Worm (Caenorhabditis elegans) whole organism, L1 larva: ENCODE results near the gene sma-2.

Experiments
- C04F5.9 ChIP-seq: sonication (generic microtip); optimal IDR thresholded peaks from 2 replicates; lab custom pipeline; 2016; ENCODE audit warnings: missing genetic modification characterization, missing compliant biosample characterization
- C16A3.4 ChIP-seq: fragments of 150-350 bp; optimal IDR thresholded peaks from 2 replicates; lab custom pipeline; 2014; ENCODE audit warnings: missing biosample characterization, missing genetic modification characterization
- Y116A8C.19 ChIP-seq: sonication (generic microtip); optimal IDR thresholded peaks from 2 replicates; lab custom pipeline; 2016; ENCODE audit warnings: missing compliant biosample characterization, missing genetic modification characterization, borderline replicate concordance
- aha-1 ChIP-seq: fragments of 150-350 bp; optimal IDR thresholded peaks from 2 replicates; lab custom pipeline; 2014; ENCODE audit warnings: missing biosample characterization, missing genetic modification characterization
- alr-1 ChIP-seq: fragments of 200-800 bp; sonication (Bioruptor generic); optimal IDR thresholded peaks from 2 replicates; lab custom pipeline; 2018; ENCODE audit warnings: borderline replicate concordance, mild to moderate bottlenecking, missing genetic modification characterization, missing compliant biosample characterization
- blmp-1 ChIP-seq: fragments of 150-350 bp; optimal IDR thresholded peaks from 2 replicates; lab custom pipeline; 2014; ENCODE audit warnings: missing biosample characterization, missing genetic modification characterization
- ceh-82 ChIP-seq, 3 experiments: fragments of 150-350 bp in 1 of 3; sonication (generic microtip) in 2 of 3; optimal IDR thresholded peaks; 2 replicates each; lab custom pipeline; 2014 to 2017; ENCODE audit warnings: missing biosample characterization in 3 of 3, missing genetic modification characterization in 3 of 3
- ces-1 ChIP-seq: fragments of 150-350 bp; optimal IDR thresholded peaks from 2 replicates; lab custom pipeline; 2014; ENCODE audit warnings: missing biosample characterization, missing genetic modification reagents, missing genetic modification characterization
- efl-1 ChIP-seq, 4 experiments: fragments of 150-350 bp; optimal IDR thresholded peaks in 3 of 4; peaks in 1 of 4; 1 replicate in 1 of 4; 2 replicates in 3 of 4; lab custom pipeline; 2014; ENCODE audit warnings: missing biosample characterization in 2 of 4, missing genetic modification characterization in 2 of 4, missing genetic modification reagents in 2 of 4
- efl-3 ChIP-seq: fragments of 200-800 bp; sonication (Bioruptor generic); optimal IDR thresholded peaks from 2 replicates; lab custom pipeline; 2018; ENCODE audit warnings: mild to moderate bottlenecking, missing genetic modification characterization, missing compliant biosample characterization
- egl-13 ChIP-seq: sonication (generic microtip); optimal IDR thresholded peaks from 2 replicates; lab custom pipeline; 2016; ENCODE audit warnings: missing genotype, missing genetic modification reagents, missing genetic modification characterization, missing compliant biosample characterization
- egl-27 ChIP-seq, 2 experiments: fragments of 150-350 bp in 1 of 2; sonication (generic microtip); optimal IDR thresholded peaks; 3 replicates each; lab custom pipeline; 2017 to 2018; ENCODE audit warnings: missing biosample characterization in 2 of 2, missing genetic modification characterization in 2 of 2, missing genetic modification reagents in 2 of 2
- elt-2 ChIP-seq: sonication (generic microtip); optimal IDR thresholded peaks from 2 replicates; lab custom pipeline; 2016; ENCODE audit warnings: missing genetic modification characterization, mild to moderate bottlenecking, inconsistent platforms, missing compliant biosample characterization, missing genetic modification reagents
- fkh-4 ChIP-seq: sonication (generic microtip); optimal IDR thresholded peaks from 2 replicates; lab custom pipeline; 2016; ENCODE audit warnings: missing compliant biosample characterization, missing genetic modification characterization, borderline replicate concordance
- grh-1 ChIP-seq: fragments of 200-800 bp; sonication (Bioruptor generic); IDR thresholded peaks from 2 replicates; pipeline ENCODE4 v1.3.6; 2022; ENCODE audit warnings: missing genetic modification reagents, missing genetic modification characterization, missing compliant biosample characterization
- hlh-17 ChIP-seq: fragments of 200-800 bp; sonication (Bioruptor generic); optimal IDR thresholded peaks from 2 replicates; lab custom pipeline; 2018; ENCODE audit warnings: missing genetic modification characterization, mild to moderate bottlenecking, missing compliant biosample characterization, moderate library complexity, borderline replicate concordance
- hpl-2 ChIP-seq: fragments of 150-350 bp; optimal IDR thresholded peaks from 2 replicates; lab custom pipeline; 2014; ENCODE audit warnings: missing biosample characterization, missing genetic modification reagents, missing genetic modification characterization
- irx-1 ChIP-seq: sonication (generic microtip); optimal IDR thresholded peaks from 2 replicates; lab custom pipeline; 2016; ENCODE audit warnings: missing genetic modification characterization, missing compliant biosample characterization
- isw-1 ChIP-seq: fragments of 200-800 bp; sonication (Bioruptor generic); IDR thresholded peaks from 2 replicates; pipeline ENCODE4 v1.3.6; 2022; ENCODE audit warnings: missing genetic modification characterization, missing compliant biosample characterization
- jun-1 ChIP-seq: fragments of 150-350 bp; optimal IDR thresholded peaks from 2 replicates; lab custom pipeline; 2014; ENCODE audit warnings: missing biosample characterization, missing genetic modification reagents, missing genetic modification characterization
- lin-13 ChIP-seq: fragments of 150-350 bp; optimal IDR thresholded peaks from 2 replicates; lab custom pipeline; 2014; ENCODE audit warnings: missing biosample characterization, missing genetic modification reagents, missing genetic modification characterization
- lin-14 ChIP-seq: fragments of 200-800 bp; sonication (Bioruptor generic); optimal IDR thresholded peaks from 2 replicates; lab custom pipeline; 2018; ENCODE audit warnings: mild to moderate bottlenecking, missing genetic modification characterization, moderate library complexity, missing compliant biosample characterization
- lin-15B ChIP-seq: fragments of 150-350 bp; sonication (generic microtip); optimal IDR thresholded peaks from 3 replicates; lab custom pipeline; 2014; ENCODE audit warnings: missing biosample characterization, missing genetic modification characterization
- lin-39 ChIP-seq: fragments of 150-350 bp; optimal IDR thresholded peaks from 2 replicates; lab custom pipeline; 2014; ENCODE audit warnings: missing biosample characterization, missing genetic modification reagents, missing genetic modification characterization
- lsy-2 ChIP-seq, 2 experiments: fragments of 150-350 bp; optimal IDR thresholded peaks; 2 replicates each; lab custom pipeline; 2014; ENCODE audit warnings: missing biosample characterization in 2 of 2, missing genetic modification characterization in 2 of 2
- mab-9 ChIP-seq: fragments of 200-800 bp; sonication (Bioruptor generic); IDR thresholded peaks from 2 replicates; pipeline ENCODE4 v1.3.6; 2022; ENCODE audit warnings: missing genetic modification reagents, missing genetic modification characterization, missing compliant biosample characterization
- mdl-1 ChIP-seq, 2 experiments: fragments of 150-350 bp; optimal IDR thresholded peaks; 2 replicates each; lab custom pipeline; 2014 to 2017; ENCODE audit warnings: missing biosample characterization in 2 of 2, missing genetic modification characterization in 2 of 2, inconsistent platforms in 1 of 2
- mep-1 ChIP-seq: fragments of 150-350 bp; optimal IDR thresholded peaks from 2 replicates; lab custom pipeline; 2014; ENCODE audit warnings: missing biosample characterization, missing genetic modification characterization
- nhr-11 ChIP-seq: fragments of 150-350 bp; optimal IDR thresholded peaks from 2 replicates; lab custom pipeline; 2014; ENCODE audit warnings: missing biosample characterization, missing genetic modification characterization
- nhr-12 ChIP-seq: sonication (generic microtip); optimal IDR thresholded peaks from 2 replicates; lab custom pipeline; 2017; ENCODE audit warnings: missing biosample characterization, missing genetic modification characterization
- nhr-19 ChIP-seq: fragments of 200-800 bp; sonication (Bioruptor generic); conservative IDR thresholded peaks from 2 replicates; pipeline ENCODE4 v1.3.6; 2022; ENCODE audit warnings: missing genetic modification characterization, missing compliant biosample characterization
- nhr-20 ChIP-seq: sonication (generic microtip); optimal IDR thresholded peaks from 2 replicates; lab custom pipeline; 2016; ENCODE audit warnings: mild to moderate bottlenecking, missing genetic modification characterization, missing compliant biosample characterization
- nhr-237 ChIP-seq: fragments of 150-350 bp; optimal IDR thresholded peaks from 2 replicates; lab custom pipeline; 2014; ENCODE audit warnings: missing biosample characterization, missing genetic modification characterization
- nhr-28 ChIP-seq: fragments of 150-350 bp; optimal IDR thresholded peaks from 2 replicates; lab custom pipeline; 2014; ENCODE audit warnings: missing biosample characterization, missing genetic modification characterization
- nhr-71 ChIP-seq: sonication (generic microtip); optimal IDR thresholded peaks from 2 replicates; lab custom pipeline; 2016; ENCODE audit warnings: mild to moderate bottlenecking, missing genetic modification characterization, moderate library complexity, missing compliant biosample characterization
- nhr-84 ChIP-seq: sonication (generic microtip); optimal IDR thresholded peaks from 2 replicates; lab custom pipeline; 2017; ENCODE audit warnings: missing biosample characterization, missing genetic modification characterization
- pag-3 ChIP-seq: sonication (generic microtip); optimal IDR thresholded peaks from 2 replicates; lab custom pipeline; 2017; ENCODE audit warnings: missing genetic modification characterization, mild to moderate bottlenecking, missing compliant biosample characterization, antibody characterized with exemption, borderline replicate concordance; ENCODE audit not compliant: insufficient read depth
- pax-3 ChIP-seq: fragments of 200-800 bp; sonication (Bioruptor generic); optimal IDR thresholded peaks from 2 replicates; lab custom pipeline; 2018; ENCODE audit warnings: mild to moderate bottlenecking, missing genetic modification characterization, moderate library complexity, missing compliant biosample characterization
- rnt-1 ChIP-seq: sonication (generic microtip); optimal IDR thresholded peaks from 2 replicates; lab custom pipeline; 2016; ENCODE audit warnings: mild to moderate bottlenecking, missing genetic modification characterization, moderate library complexity, missing compliant biosample characterization
- snu-23 ChIP-seq: sonication (generic microtip); optimal IDR thresholded peaks from 2 replicates; lab custom pipeline; 2016; ENCODE audit warnings: missing genetic modification characterization, missing compliant biosample characterization
- sox-4 ChIP-seq: sonication (generic microtip); optimal IDR thresholded peaks from 2 replicates; lab custom pipeline; 2016; ENCODE audit warnings: missing genetic modification characterization, missing compliant biosample characterization
- sptf-1 ChIP-seq: fragments of 150-350 bp; optimal IDR thresholded peaks from 2 replicates; lab custom pipeline; 2014; ENCODE audit warnings: missing biosample characterization, missing genetic modification characterization
- sup-37 ChIP-seq: fragments of 200-800 bp; sonication (Bioruptor generic); optimal IDR thresholded peaks from 2 replicates; lab custom pipeline; 2018; ENCODE audit warnings: mild to moderate bottlenecking, missing genetic modification characterization, missing compliant biosample characterization
- swsn-7 ChIP-seq: sonication (generic microtip); optimal IDR thresholded peaks from 2 replicates; lab custom pipeline; 2016; ENCODE audit warnings: missing genetic modification characterization, missing compliant biosample characterization
- tlp-1 ChIP-seq: fragments of 150-350 bp; optimal IDR thresholded peaks from 2 replicates; lab custom pipeline; 2014; ENCODE audit warnings: missing biosample characterization, missing genetic modification characterization
- unc-130 ChIP-seq: fragments of 150-350 bp; optimal IDR thresholded peaks from 2 replicates; lab custom pipeline; 2017; ENCODE audit warnings: missing biosample characterization, missing genetic modification characterization, inconsistent platforms
- unc-30 ChIP-seq: sonication (generic microtip); optimal IDR thresholded peaks from 2 replicates; lab custom pipeline; 2017; ENCODE audit warnings: missing biosample characterization, missing genetic modification characterization
- unc-86 ChIP-seq: sonication (generic microtip); optimal IDR thresholded peaks from 2 replicates; lab custom pipeline; 2016; ENCODE audit warnings: missing genetic modification characterization, missing compliant biosample characterization
- unc-98 ChIP-seq: fragments of 200-800 bp; sonication (Bioruptor generic); IDR thresholded peaks from 2 replicates; pipeline ENCODE4 v1.3.6; 2022; ENCODE audit warnings: missing genetic modification characterization, missing compliant biosample characterization
- ztf-4 ChIP-seq: fragments of 150-350 bp; optimal IDR thresholded peaks from 2 replicates; lab custom pipeline; 2014; ENCODE audit warnings: missing biosample characterization, missing genetic modification characterization

sma-2 gene

ce11 chrIII:8782744-8783143, 33.3 kb downstream of the sma-2 start (continued):
- TF ChIP-seq pag-3 (tag; lab: Kevin White, UChicago) (no peak), egl-27 (tag; optimal IDR thresholded peaks at IDR 0.05; lab: Kevin White, UChicago) (no peak), lin-13 (no peak), efl-1 (optimal IDR thresholded peaks at IDR 0.05; lab: Kevin White, UChicago) (no peak), efl-1 (GFP tag; optimal IDR thresholded peaks at IDR 0.05 in 1 of 2; lab: Kevin White, UChicago) (peak in 1 of 2 experiments; percentile 19), swsn-7 (tag; lab: Kevin White, UChicago) (no peak), nhr-20 (peak; percentile 68), tlp-1 (tag; lab: Kevin White, UChicago) (no peak), C04F5.9 (tag; lab: Kevin White, UChicago) (no peak), mep-1 (tag; lab: Kevin White, UChicago) (no peak), Y116A8C.19 (tag; lab: Kevin White, UChicago) (no peak), mdl-1 (tag; optimal IDR thresholded peaks at IDR 0.05; lab: Kevin White, UChicago) (peak in 1 of 2 experiments; percentile 14), unc-98 (no peak), unc-130 (tag; lab: Kevin White, UChicago) (peak; percentile 50), nhr-71 (tag; lab: Kevin White, UChicago) (peak; percentile 51), aha-1 (tag; lab: Kevin White, UChicago) (no peak), lin-14 (GFP tag; lab: Kevin White, UChicago) (peak; percentile 45), jun-1 (tag; lab: Kevin White, UChicago) (no peak), lsy-2 (tag; optimal IDR thresholded peaks at IDR 0.05; lab: Kevin White, UChicago) (no peak), lin-15B (no peak), elt-2 (tag; lab: Kevin White, UChicago) (peak; percentile 29), snu-23 (GFP tag; lab: Kevin White, UChicago) (peak; percentile 30), alr-1 (no peak), C16A3.4 (tag; lab: Kevin White, UChicago) (no peak), pax-3 (tag; lab: Kevin White, UChicago) (no peak), lin-39 (tag; lab: Kevin White, UChicago) (no peak), mab-9 (GFP tag; lab: Robert Waterston, UW) (no peak), nhr-237 (tag; lab: Kevin White, UChicago) (no peak), ces-1 (GFP tag; lab: Kevin White, UChicago) (no peak), isw-1 (GFP tag; lab: Robert Waterston, UW) (no peak), hpl-2 (GFP tag; lab: Kevin White, UChicago) (no peak), rnt-1 (tag; lab: Kevin White, UChicago) (no peak), sup-37 (GFP tag; lab: Kevin White, UChicago) (no peak)

ce11 chrIII:8784500-8784899, 35.0 kb downstream of the sma-2 start:
- TF ChIP-seq sptf-1, result no peak
- no peak for TF ChIP-seq grh-1 (GFP tag; lab: Robert Waterston, UW)
- peak in 1 of 3 experiments; percentile 8 for TF ChIP-seq ceh-82 (tag; optimal IDR thresholded peaks at IDR 0.05; lab: Kevin White, UChicago)
- TF ChIP-seq sox-4 (tag; lab: Kevin White, UChicago), result no peak
- TF ChIP-seq nhr-28, result no peak
- peak; percentile 70 for TF ChIP-seq lin-14 (GFP tag; lab: Kevin White, UChicago)
- no peak for TF ChIP-seq irx-1
- no peak for TF ChIP-seq nhr-84 (tag; lab: Kevin White, UChicago)
- no peak for TF ChIP-seq hlh-17
- peak; percentile 31 for TF ChIP-seq unc-86 (tag; lab: Kevin White, UChicago)
- no peak for TF ChIP-seq snu-23 (GFP tag; lab: Kevin White, UChicago)
- no peak for TF ChIP-seq elt-2 (tag; lab: Kevin White, UChicago)
- no peak for TF ChIP-seq C04F5.9 (tag; lab: Kevin White, UChicago)
- no peak for TF ChIP-seq C16A3.4 (tag; lab: Kevin White, UChicago)
- TF ChIP-seq nhr-237 (tag; lab: Kevin White, UChicago), result no peak
- TF ChIP-seq lin-39 (tag; lab: Kevin White, UChicago), result no peak
- TF ChIP-seq ztf-4 (tag; lab: Kevin White, UChicago), result no peak
- TF ChIP-seq nhr-11, result no peak
- TF ChIP-seq nhr-71 (tag; lab: Kevin White, UChicago), result peak; percentile 42
- TF ChIP-seq blmp-1 (tag; lab: Kevin White, UChicago), result no peak
- no peak for TF ChIP-seq efl-1 (optimal IDR thresholded peaks at IDR 0.05; lab: Kevin White, UChicago)
- no peak for TF ChIP-seq efl-1 (GFP tag; optimal IDR thresholded peaks at IDR 0.05 in 1 of 2; lab: Kevin White, UChicago)
- TF ChIP-seq lin-15B, result no peak
- peak; percentile 41 for TF ChIP-seq egl-13
- no peak for TF ChIP-seq unc-30 (tag; lab: Kevin White, UChicago)
- TF ChIP-seq fkh-4, result no peak
- no peak for TF ChIP-seq efl-3
- TF ChIP-seq nhr-19, result no peak
- no peak for TF ChIP-seq nhr-12
